Worm (Caenorhabditis elegans) whole organism, late embryonic: ENCODE results near the gene fbxa-190.
A peak's percentile ranks its signal among the peaks of the same experiment; 100 is the strongest.
"Not testable (repeated sequence)": the region's sequence is repeated elsewhere in the genome, so short reads cannot be mapped to it uniquely, and the experiment has no call there.

ENCODE experiments used
- C08G9.2 ChIP-seq: sonication (generic microtip); optimal IDR thresholded peaks from 2 replicates; lab custom pipeline; 2016; ENCODE audit warnings: mild to moderate bottlenecking, missing genetic modification characterization, moderate library complexity, missing compliant biosample characterization
- C38D4.7 ChIP-seq: fragments of 200-800 bp; sonication (Bioruptor generic); optimal IDR thresholded peaks from 2 replicates; lab custom pipeline; 2018; ENCODE audit warnings: mild to moderate bottlenecking, missing genetic modification characterization, moderate library complexity, missing compliant biosample characterization
- K09A11.1 ChIP-seq: sonication (generic microtip); optimal IDR thresholded peaks from 2 replicates; lab custom pipeline; 2017; ENCODE audit warnings: antibody characterized with exemption, mild to moderate bottlenecking, missing genetic modification characterization, missing compliant biosample characterization; ENCODE audit not compliant: insufficient read depth
- T23F11.4 ChIP-seq: fragments of 200-800 bp; sonication (Bioruptor generic); optimal IDR thresholded peaks from 2 replicates; lab custom pipeline; 2018; ENCODE audit warnings: mild to moderate bottlenecking, missing genetic modification characterization, missing compliant biosample characterization
- Y22D7AL.16 ChIP-seq: sonication (generic microtip); optimal IDR thresholded peaks from 2 replicates; lab custom pipeline; 2016; ENCODE audit warnings: missing genetic modification characterization, missing compliant biosample characterization
- ceh-18 ChIP-seq: sonication (generic microtip); optimal IDR thresholded peaks from 2 replicates; lab custom pipeline; 2016; ENCODE audit warnings: missing genetic modification characterization, missing compliant biosample characterization
- ceh-19 ChIP-seq: fragments of 200-800 bp; sonication (Bioruptor generic); optimal IDR thresholded peaks from 2 replicates; lab custom pipeline; 2018; ENCODE audit warnings: mild to moderate bottlenecking, missing genetic modification characterization, missing compliant biosample characterization
- ceh-2 ChIP-seq: sonication (generic microtip); optimal IDR thresholded peaks from 2 replicates; lab custom pipeline; 2016; ENCODE audit warnings: missing genotype, missing genetic modification characterization, missing compliant biosample characterization
- ceh-22 ChIP-seq: sonication (generic microtip); optimal IDR thresholded peaks from 2 replicates; lab custom pipeline; 2017; ENCODE audit warnings: missing biosample characterization, missing genetic modification characterization
- ceh-30 ChIP-seq: fragments of 150-350 bp; optimal IDR thresholded peaks from 2 replicates; lab custom pipeline; 2014; ENCODE audit warnings: missing biosample characterization, missing genetic modification characterization
- ceh-31 ChIP-seq: sonication (generic microtip); optimal IDR thresholded peaks from 2 replicates; lab custom pipeline; 2016; ENCODE audit warnings: missing genetic modification characterization, missing compliant biosample characterization
- ceh-34 ChIP-seq: sonication (generic microtip); optimal IDR thresholded peaks from 2 replicates; lab custom pipeline; 2016; ENCODE audit warnings: mild to moderate bottlenecking, missing genetic modification characterization, missing compliant biosample characterization
- ceh-45 ChIP-seq: fragments of 200-800 bp; sonication (Bioruptor generic); IDR thresholded peaks from 2 replicates; pipeline ENCODE4 v1.3.6; 2022; ENCODE audit warnings: missing genetic modification reagents, missing genetic modification characterization, missing compliant biosample characterization
- ceh-48 ChIP-seq: sonication (generic microtip); optimal IDR thresholded peaks from 2 replicates; lab custom pipeline; 2016; ENCODE audit warnings: missing genetic modification characterization, inconsistent platforms, missing compliant biosample characterization
- ceh-6 ChIP-seq: fragments of 200-800 bp; sonication (Bioruptor generic); optimal IDR thresholded peaks from 2 replicates; lab custom pipeline; 2018; ENCODE audit warnings: mild to moderate bottlenecking, missing genetic modification characterization, missing compliant biosample characterization
- che-1 ChIP-seq: sonication (generic microtip); optimal IDR thresholded peaks from 2 replicates; lab custom pipeline; 2016; ENCODE audit warnings: mild to moderate bottlenecking, missing genetic modification characterization, missing compliant biosample characterization
- dmd-4 ChIP-seq: sonication (generic microtip); optimal IDR thresholded peaks from 2 replicates; lab custom pipeline; 2016; ENCODE audit warnings: borderline replicate concordance, missing genetic modification characterization, missing compliant biosample characterization
- elt-2 ChIP-seq: sonication (generic microtip); optimal IDR thresholded peaks from 2 replicates; lab custom pipeline; 2016; ENCODE audit warnings: missing genetic modification reagents, missing genetic modification characterization, missing compliant biosample characterization
- fkh-10 ChIP-seq: fragments of 150-350 bp; optimal IDR thresholded peaks from 2 replicates; lab custom pipeline; 2014; ENCODE audit warnings: missing biosample characterization, missing genetic modification reagents, missing genetic modification characterization
- fkh-6 ChIP-seq: sonication (generic microtip); optimal IDR thresholded peaks from 2 replicates; lab custom pipeline; 2016; ENCODE audit warnings: missing genetic modification characterization, missing compliant biosample characterization
- gmeb-2 ChIP-seq: sonication (generic microtip); optimal IDR thresholded peaks from 2 replicates; lab custom pipeline; 2016; ENCODE audit warnings: missing genetic modification characterization, inconsistent platforms, missing compliant biosample characterization
- hlh-13 ChIP-seq: fragments of 200-800 bp; sonication (Bioruptor generic); optimal IDR thresholded peaks from 2 replicates; lab custom pipeline; 2018; ENCODE audit warnings: mild to moderate bottlenecking, missing genetic modification characterization, missing compliant biosample characterization
- hlh-30 ChIP-seq: sonication (generic microtip); optimal IDR thresholded peaks from 2 replicates; lab custom pipeline; 2017; ENCODE audit warnings: antibody characterized with exemption, missing genetic modification characterization, missing compliant biosample characterization; ENCODE audit not compliant: insufficient read depth
- hlh-6 ChIP-seq: sonication (generic microtip); optimal IDR thresholded peaks from 2 replicates; lab custom pipeline; 2016; ENCODE audit warnings: missing genotype, missing genetic modification characterization, missing compliant biosample characterization
- lin-11 ChIP-seq: fragments of 200-800 bp; sonication (Bioruptor generic); optimal IDR thresholded peaks from 2 replicates; lab custom pipeline; 2018; ENCODE audit warnings: mild to moderate bottlenecking, missing genetic modification characterization, missing compliant biosample characterization
- madf-2 ChIP-seq: sonication (generic microtip); optimal IDR thresholded peaks from 2 replicates; lab custom pipeline; 2017; ENCODE audit warnings: missing genetic modification characterization, missing compliant biosample characterization
- mec-3 ChIP-seq: sonication (generic microtip); optimal IDR thresholded peaks from 2 replicates; lab custom pipeline; 2016; ENCODE audit warnings: borderline replicate concordance, missing genetic modification characterization, missing compliant biosample characterization
- nhr-232 ChIP-seq: sonication (generic microtip); optimal IDR thresholded peaks from 2 replicates; lab custom pipeline; 2016; ENCODE audit warnings: missing genetic modification characterization, missing compliant biosample characterization
- odd-2 ChIP-seq: sonication (generic microtip); optimal IDR thresholded peaks from 2 replicates; lab custom pipeline; 2017; ENCODE audit warnings: antibody characterized with exemption, mild to moderate bottlenecking, missing genetic modification characterization, missing compliant biosample characterization
- pha-4 ChIP-seq: fragments of 150-350 bp; optimal IDR thresholded peaks from 2 replicates; lab custom pipeline; 2018; ENCODE audit warnings: missing biosample characterization, missing genetic modification reagents, missing genetic modification characterization
- pqm-1 ChIP-seq: sonication (generic microtip); optimal IDR thresholded peaks from 2 replicates; lab custom pipeline; 2016; ENCODE audit warnings: missing genetic modification characterization, missing compliant biosample characterization
- pros-1 ChIP-seq: fragments of 150-350 bp; optimal IDR thresholded peaks from 2 replicates; lab custom pipeline; 2014; ENCODE audit warnings: missing biosample characterization, missing genetic modification reagents, missing genetic modification characterization
- ref-2 ChIP-seq: sonication (generic microtip); optimal IDR thresholded peaks from 2 replicates; lab custom pipeline; 2016; ENCODE audit warnings: missing genetic modification characterization, missing compliant biosample characterization
- sdc-2 ChIP-seq: sonication (generic microtip); optimal IDR thresholded peaks from 2 replicates; lab custom pipeline; 2016; ENCODE audit warnings: missing genotype, missing genetic modification characterization, missing compliant biosample characterization
- syd-9 ChIP-seq: sonication (generic microtip); optimal IDR thresholded peaks from 2 replicates; lab custom pipeline; 2016; ENCODE audit warnings: mild to moderate bottlenecking, missing genetic modification characterization, moderate library complexity, missing compliant biosample characterization
- tbx-2 ChIP-seq: sonication (generic microtip); optimal IDR thresholded peaks from 2 replicates; lab custom pipeline; 2016; ENCODE audit warnings: missing genetic modification characterization, missing compliant biosample characterization
- tbx-7 ChIP-seq: sonication (generic microtip); optimal IDR thresholded peaks from 2 replicates; lab custom pipeline; 2016; ENCODE audit warnings: missing genotype, missing genetic modification characterization, missing compliant biosample characterization
- ttx-3 ChIP-seq: sonication (generic microtip); optimal IDR thresholded peaks from 2 replicates; lab custom pipeline; 2016; ENCODE audit warnings: missing genetic modification reagents, missing genetic modification characterization, missing compliant biosample characterization
- unc-3 ChIP-seq, 2 experiments: fragments of 200-800 bp in 1 of 2; sonication (Bioruptor generic) in 1 of 2; sonication (generic microtip) in 1 of 2; conservative IDR thresholded peaks in 1 of 2; optimal IDR thresholded peaks in 1 of 2; 2 replicates each; pipeline versions ENCODE4 v1.3.6 to Lab custom; 2016 to 2022; ENCODE audit warnings: missing compliant biosample characterization in 2 of 2, missing genetic modification characterization in 2 of 2, missing genetic modification reagents in 1 of 2
- unc-55 ChIP-seq: sonication (generic microtip); optimal IDR thresholded peaks from 2 replicates; lab custom pipeline; 2017; ENCODE audit warnings: missing biosample characterization, missing genetic modification reagents, missing genetic modification characterization
- unc-86 ChIP-seq: sonication (generic microtip); optimal IDR thresholded peaks from 2 replicates; lab custom pipeline; 2016; ENCODE audit warnings: missing genetic modification characterization, missing compliant biosample characterization
- zip-5 ChIP-seq: sonication (generic microtip); optimal IDR thresholded peaks from 2 replicates; lab custom pipeline; 2016; ENCODE audit warnings: missing genetic modification characterization, missing compliant biosample characterization

Gene fbxa-190

ce11 chrX:1367416-1367815, 4.4 kb upstream of the fbxa-190 start, which contains the start of gene dgn-2:
Gene dgn-2 (minus strand): TSS chrX:1367516.
- TF ChIP-seq che-1 (tag; lab: Kevin White, UChicago), result no peak
- TF ChIP-seq ceh-22, result no peak
- TF ChIP-seq elt-2 (tag; lab: Kevin White, UChicago), result no peak
- TF ChIP-seq madf-2, result no peak
- TF ChIP-seq ref-2 (tag; lab: Kevin White, UChicago), result no peak
- TF ChIP-seq pha-4, result no peak
- no peak for TF ChIP-seq fkh-6
- no peak for TF ChIP-seq fkh-10 (GFP tag; lab: Kevin White, UChicago)
- TF ChIP-seq pros-1 (tag; lab: Kevin White, UChicago), result no peak
- no peak for TF ChIP-seq ceh-2 (tag; lab: Kevin White, UChicago)
- TF ChIP-seq ceh-34 (tag; lab: Kevin White, UChicago), result no peak
- no peak for TF ChIP-seq hlh-6 (tag; lab: Kevin White, UChicago)

DNA sequence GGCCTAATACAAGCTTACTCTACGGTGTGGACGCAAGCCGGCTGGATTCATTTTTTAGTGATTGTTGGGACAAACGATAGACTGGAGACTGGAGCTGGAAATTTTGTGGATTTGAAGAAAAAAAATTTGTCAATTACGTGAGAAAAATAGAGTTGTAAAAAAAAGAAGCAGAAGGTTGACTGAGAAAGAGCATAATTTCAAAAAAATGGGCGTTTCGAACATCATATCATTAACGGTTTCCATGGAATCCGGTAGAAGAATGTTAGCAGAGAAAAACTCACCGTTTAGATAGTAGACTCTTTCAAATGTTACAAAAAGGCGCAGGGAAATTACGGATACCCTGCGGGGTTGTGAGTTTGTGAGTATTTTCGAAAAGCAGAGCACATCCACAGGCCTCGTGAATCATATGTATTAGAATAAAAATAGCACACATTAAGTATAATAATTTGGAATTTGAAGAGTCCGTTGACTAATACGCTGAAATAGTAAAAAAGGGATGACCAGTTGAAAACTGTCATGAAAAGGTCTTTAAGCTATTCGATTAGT, 1.0 kb upstream of the fbxa-190 start, which contains the start of gene F56C3.7:
F56C3.7 (minus strand) TSS at position 51 of the 546 bp plus-strand sequence.
- TF ChIP-seq ceh-18, result no peak
- peak; percentile 95 for TF ChIP-seq sdc-2 (tag; lab: Kevin White, UChicago)
- no peak for TF ChIP-seq odd-2 (tag; lab: Kevin White, UChicago)
- no peak for TF ChIP-seq C08G9.2 (tag; lab: Kevin White, UChicago)
- TF ChIP-seq gmeb-2 (tag; lab: Kevin White, UChicago), result no peak
- TF ChIP-seq K09A11.1 (tag; lab: Kevin White, UChicago), result no peak

DNA sequence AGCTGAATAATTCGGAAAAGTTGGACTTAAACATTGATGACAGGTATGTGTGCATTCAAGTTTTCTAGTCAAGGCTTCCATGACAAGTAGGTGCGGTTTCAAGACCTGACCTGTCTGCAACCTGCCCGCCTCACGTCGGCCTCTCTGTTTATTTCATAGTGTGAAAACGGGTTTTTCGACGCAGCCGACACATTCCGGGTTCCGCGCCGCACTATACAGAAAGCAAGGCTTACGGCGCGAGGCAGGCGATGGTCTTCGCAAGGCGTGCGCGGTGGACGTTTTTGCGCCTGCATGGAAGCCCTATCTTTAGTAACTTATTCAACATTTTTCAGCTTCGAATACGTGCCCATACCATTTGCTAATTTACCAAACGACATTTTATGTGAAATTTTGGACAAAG, 652 bp downstream of the fbxa-190 start:
- TF ChIP-seq fkh-10 (GFP tag; lab: Kevin White, UChicago) (no peak), zip-5 (tag; lab: Kevin White, UChicago) (no peak), ceh-19 (GFP tag; lab: Kevin White, UChicago) (no peak), nhr-232 (tag; lab: Kevin White, UChicago) (no peak), unc-86 (tag; lab: Kevin White, UChicago) (no peak), pros-1 (tag; lab: Kevin White, UChicago) (no peak), pqm-1 (tag; lab: Kevin White, UChicago) (no peak), ceh-2 (tag; lab: Kevin White, UChicago) (no peak), unc-55 (no peak), sdc-2 (tag; lab: Kevin White, UChicago) (no peak), dmd-4 (tag; lab: Kevin White, UChicago) (no peak), odd-2 (tag; lab: Kevin White, UChicago) (no peak), ceh-48 (no peak), ceh-18 (no peak), unc-3 (GFP tag; conservative IDR thresholded peaks at IDR 0.05; lab: Robert Waterston, UW) (no peak), unc-3 (tag; optimal IDR thresholded peaks at IDR 0.05; lab: Kevin White, UChicago) (no peak), ceh-45 (GFP tag; lab: Robert Waterston, UW) (no peak), tbx-2 (tag; lab: Kevin White, UChicago) (no peak), syd-9 (tag; lab: Kevin White, UChicago) (no peak)

ce11 chrX:1375071-1375470, 3.3 kb downstream of the fbxa-190 start:
- TF ChIP-seq unc-3 (GFP tag; conservative IDR thresholded peaks at IDR 0.05; lab: Robert Waterston, UW), result peak; percentile 21; the same call in 1 of the 2 replicates
- TF ChIP-seq unc-3 (tag; optimal IDR thresholded peaks at IDR 0.05; lab: Kevin White, UChicago), result not testable (repeated sequence)

ce11 chrX:1379391-1379790, 7.6 kb downstream of the fbxa-190 start:
- TF ChIP-seq ceh-6 (peak; percentile 90), K09A11.1 (tag; lab: Kevin White, UChicago) (no peak), elt-2 (tag; lab: Kevin White, UChicago) (peak; percentile 88), hlh-30 (tag; lab: Kevin White, UChicago) (peak; percentile 34), hlh-13 (GFP tag; lab: Kevin White, UChicago) (peak; percentile 80), Y22D7AL.16 (peak; percentile 85), T23F11.4 (peak; percentile 60), mec-3 (no peak), lin-11 (tag; lab: Kevin White, UChicago) (peak; percentile 76), ttx-3 (tag; lab: Kevin White, UChicago) (peak; percentile 83), ceh-30 (tag; lab: Kevin White, UChicago) (peak; percentile 17), unc-3 (GFP tag; conservative IDR thresholded peaks at IDR 0.05; lab: Robert Waterston, UW) (peak; percentile 89), unc-3 (tag; optimal IDR thresholded peaks at IDR 0.05; lab: Kevin White, UChicago) (peak; percentile 38), ceh-31 (tag; lab: Kevin White, UChicago) (peak; percentile 68), tbx-7 (tag; lab: Kevin White, UChicago) (peak; percentile 53), C38D4.7 (GFP tag; lab: Kevin White, UChicago) (peak; percentile 78), unc-86 (tag; lab: Kevin White, UChicago) (peak; percentile 77)
